Worm (Caenorhabditis elegans) whole organism, L4/young adult: ENCODE data around the gene F49H12.7.

ENCODE experiments used
- W03F9.2 ChIP-seq: fragments of 150-350 bp; optimal IDR thresholded peaks from 2 replicates; lab custom pipeline; 2014; ENCODE audit warnings: missing biosample characterization, missing genetic modification characterization
- dao-5 ChIP-seq: sonication (generic microtip); optimal IDR thresholded peaks from 2 replicates; lab custom pipeline; 2016; ENCODE audit warnings: missing genotype, missing genetic modification characterization, moderate library complexity, missing compliant biosample characterization
- him-1 ChIP-seq: sonication (generic microtip); optimal IDR thresholded peaks from 2 replicates; lab custom pipeline; 2016; ENCODE audit warnings: missing genotype, missing genetic modification reagents, missing genetic modification characterization, missing compliant biosample characterization

The F49H12.7 gene

DNA sequence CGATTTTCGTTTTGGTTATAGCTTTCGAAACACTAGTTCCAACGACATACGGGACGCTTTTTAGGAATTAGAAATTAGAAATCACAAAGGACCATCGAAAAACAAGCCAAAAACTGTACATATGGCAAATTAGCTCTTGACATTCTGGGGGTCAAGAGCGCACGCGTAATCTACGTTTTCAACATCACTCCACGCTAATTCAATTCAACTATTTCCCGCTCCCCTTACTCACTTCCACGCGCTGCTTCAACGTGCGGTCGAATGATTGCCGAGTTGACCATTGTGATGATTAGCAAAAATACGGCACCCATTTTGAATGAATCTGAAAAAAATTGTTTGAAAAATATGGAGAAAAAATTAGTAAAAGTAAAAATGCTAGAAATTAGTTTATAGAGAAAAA, 19.2 kb upstream of the F49H12.7 start:
- TF ChIP-seq dao-5 (tag; lab: Kevin White, UChicago) = no peak
- TF ChIP-seq him-1 (tag; lab: Kevin White, UChicago) = no peak
- TF ChIP-seq W03F9.2 (tag; lab: Kevin White, UChicago) = no peak

DNA sequence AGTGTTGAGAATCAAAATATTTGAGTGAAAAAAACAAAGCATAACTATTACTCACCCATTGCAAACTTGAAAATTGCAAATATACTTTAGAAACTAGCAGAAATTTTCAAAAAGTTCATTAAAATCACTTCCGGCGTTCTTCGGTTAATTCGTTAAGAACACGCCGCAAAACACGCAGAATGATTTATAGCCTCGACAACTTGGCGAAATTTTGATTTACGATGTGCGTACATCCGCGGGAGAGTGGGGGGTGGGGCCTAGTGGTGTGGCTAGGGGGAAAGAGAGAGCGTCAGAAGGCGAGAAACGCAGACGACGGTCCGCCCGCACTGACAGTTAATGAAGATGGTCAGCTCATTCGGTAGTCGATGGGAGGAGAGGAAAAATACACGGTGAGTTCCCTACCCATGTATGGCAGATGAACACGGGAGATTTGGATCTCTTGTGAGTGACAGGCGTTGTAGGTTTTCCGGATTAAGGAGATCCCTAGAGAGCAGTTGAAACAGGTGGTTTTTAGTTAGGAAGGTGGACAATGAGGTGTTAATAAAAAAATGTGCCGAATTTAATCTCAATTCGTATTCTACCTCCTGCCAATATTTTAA, 18.6 kb upstream of the F49H12.7 start, which contains the start of gene igcm-4:
igcm-4 (minus strand) TSS at position 237 of the 599 bp plus-strand sequence.
- no peak for TF ChIP-seq dao-5 (tag; lab: Kevin White, UChicago)
- no peak for TF ChIP-seq him-1 (tag; lab: Kevin White, UChicago)
- no peak for TF ChIP-seq W03F9.2 (tag; lab: Kevin White, UChicago)

DNA sequence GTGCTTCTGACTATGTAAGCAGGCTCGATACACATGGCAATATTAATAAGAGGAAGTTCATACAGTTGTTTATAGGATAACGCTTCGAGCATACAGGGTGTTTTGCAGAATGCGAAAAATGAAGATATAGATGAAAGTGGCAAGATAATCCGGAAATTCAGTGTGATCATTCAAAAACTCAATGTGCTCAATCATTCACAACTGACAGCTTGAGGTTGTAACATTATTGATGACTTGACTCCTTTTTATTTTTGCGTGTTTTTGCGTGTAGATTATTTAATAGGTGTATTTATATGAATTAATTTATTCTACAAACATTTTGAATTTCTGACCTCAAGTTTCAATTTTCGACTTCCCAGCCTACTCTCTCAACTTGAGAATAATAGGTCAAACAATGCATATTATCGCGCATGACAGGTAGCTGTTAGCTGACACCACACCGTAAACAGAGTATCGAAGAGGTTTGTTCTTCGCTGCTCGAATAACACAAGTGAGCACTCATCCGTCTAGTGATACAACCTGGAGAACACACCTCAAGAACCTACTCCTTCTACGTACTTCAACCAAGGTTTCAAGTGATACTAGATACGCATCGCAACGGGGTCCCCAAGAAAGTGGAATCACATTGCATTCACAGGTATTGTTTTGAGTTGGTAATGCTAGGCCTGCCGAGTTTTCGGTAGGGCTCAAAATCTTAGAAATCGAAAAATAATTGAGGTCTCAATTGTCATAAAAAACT, 17.5 kb upstream of the F49H12.7 start:
- no peak for TF ChIP-seq W03F9.2 (tag; lab: Kevin White, UChicago)
- no peak for TF ChIP-seq him-1 (tag; lab: Kevin White, UChicago)
- no peak for TF ChIP-seq dao-5 (tag; lab: Kevin White, UChicago)

DNA sequence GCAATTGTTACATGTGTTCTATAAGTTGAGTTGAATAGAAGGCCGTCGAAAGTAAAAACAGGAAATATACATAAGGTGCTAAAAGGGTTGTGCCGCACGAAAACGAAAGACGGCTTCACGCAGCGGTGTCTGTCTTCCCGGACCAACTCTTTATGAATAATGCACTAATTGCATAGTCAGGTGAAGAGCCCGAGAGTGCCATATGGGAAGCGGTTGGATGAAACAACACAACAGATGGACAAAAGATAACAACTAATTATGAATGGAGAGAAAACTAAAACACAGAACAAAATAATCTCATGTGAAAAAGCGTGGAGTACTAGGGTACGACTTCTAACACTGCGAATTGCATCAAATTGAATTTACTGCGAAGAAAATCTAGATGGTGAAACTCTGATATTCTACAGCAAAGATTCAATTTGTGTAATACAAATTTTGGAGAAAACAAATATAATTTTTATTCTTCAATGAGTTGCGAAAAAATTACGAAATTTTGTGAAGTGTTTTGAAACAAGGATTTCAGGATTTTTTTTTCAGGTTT, 15.9 kb upstream of the F49H12.7 start:
- no peak for TF ChIP-seq W03F9.2 (tag; lab: Kevin White, UChicago)
- no peak for TF ChIP-seq him-1 (tag; lab: Kevin White, UChicago)
- no peak for TF ChIP-seq dao-5 (tag; lab: Kevin White, UChicago)

DNA sequence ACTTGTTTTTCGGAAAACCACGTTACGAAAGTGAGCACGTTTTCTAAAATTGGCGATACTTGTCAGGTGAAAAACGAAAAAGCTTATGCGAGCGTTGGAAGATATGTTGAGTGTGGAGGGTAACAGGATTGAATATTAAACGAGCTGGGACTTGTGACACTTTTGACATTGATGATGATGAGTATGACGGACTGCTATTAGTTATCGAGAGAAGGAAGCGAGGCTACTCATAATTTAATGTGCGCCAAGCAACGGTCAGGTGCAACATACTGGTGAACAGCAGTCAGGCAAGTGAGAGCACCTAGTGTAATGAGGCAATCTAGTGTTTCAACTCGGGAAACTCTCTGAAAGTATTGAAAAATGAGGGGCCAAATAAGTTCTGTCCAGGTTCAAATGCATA, 14.6 kb upstream of the F49H12.7 start:
- TF ChIP-seq dao-5 (tag; lab: Kevin White, UChicago) (no peak), W03F9.2 (tag; lab: Kevin White, UChicago) (no peak), him-1 (tag; lab: Kevin White, UChicago) (no peak)

DNA sequence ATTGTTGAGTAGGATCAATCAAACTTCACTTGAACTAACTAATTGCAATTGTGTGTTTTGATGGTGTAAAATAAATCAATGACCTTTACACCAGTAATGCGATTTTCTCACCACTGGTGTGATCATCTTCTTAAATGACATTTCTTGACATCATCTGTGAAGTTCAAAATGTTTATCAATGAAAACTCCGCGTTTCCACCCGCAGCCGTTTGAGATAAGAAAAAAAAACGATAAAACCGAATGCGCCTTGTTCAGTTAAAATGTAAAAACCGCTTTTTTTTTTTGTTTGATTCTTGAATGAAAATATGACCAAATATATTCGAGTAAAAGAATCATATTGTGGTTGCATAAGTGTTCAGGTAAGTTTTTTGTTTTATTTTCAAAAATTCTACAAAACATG, 13.2 kb upstream of the F49H12.7 start, which contains the start of gene Y102A11A.1:
Y102A11A.1 (plus strand) TSS at position 223 of the 400 bp plus-strand sequence.
- TF ChIP-seq W03F9.2 (tag; lab: Kevin White, UChicago) (no peak), dao-5 (tag; lab: Kevin White, UChicago) (no peak), him-1 (tag; lab: Kevin White, UChicago) (no peak)

DNA sequence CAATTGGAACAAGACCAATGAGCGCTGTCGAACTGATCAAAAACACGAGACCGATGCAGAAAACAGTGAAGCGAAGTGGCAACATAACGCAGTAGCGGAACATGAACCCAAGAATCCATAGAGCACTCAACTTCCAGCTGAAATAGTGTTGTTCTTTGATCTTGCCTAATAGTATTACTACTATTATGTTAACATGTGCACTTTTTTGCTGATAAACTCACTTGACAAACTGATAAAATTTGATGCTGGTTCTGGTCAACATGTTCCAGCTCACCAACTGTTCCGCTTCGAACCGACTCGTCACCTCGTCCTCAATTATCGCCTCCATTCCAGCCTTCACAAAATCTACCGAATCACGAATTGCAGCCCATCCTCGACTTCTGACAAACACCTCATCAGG, 3.5 kb downstream of the F49H12.7 start:
- no peak for TF ChIP-seq dao-5 (tag; lab: Kevin White, UChicago)
- no peak for TF ChIP-seq W03F9.2 (tag; lab: Kevin White, UChicago)
- no peak for TF ChIP-seq him-1 (tag; lab: Kevin White, UChicago)

DNA sequence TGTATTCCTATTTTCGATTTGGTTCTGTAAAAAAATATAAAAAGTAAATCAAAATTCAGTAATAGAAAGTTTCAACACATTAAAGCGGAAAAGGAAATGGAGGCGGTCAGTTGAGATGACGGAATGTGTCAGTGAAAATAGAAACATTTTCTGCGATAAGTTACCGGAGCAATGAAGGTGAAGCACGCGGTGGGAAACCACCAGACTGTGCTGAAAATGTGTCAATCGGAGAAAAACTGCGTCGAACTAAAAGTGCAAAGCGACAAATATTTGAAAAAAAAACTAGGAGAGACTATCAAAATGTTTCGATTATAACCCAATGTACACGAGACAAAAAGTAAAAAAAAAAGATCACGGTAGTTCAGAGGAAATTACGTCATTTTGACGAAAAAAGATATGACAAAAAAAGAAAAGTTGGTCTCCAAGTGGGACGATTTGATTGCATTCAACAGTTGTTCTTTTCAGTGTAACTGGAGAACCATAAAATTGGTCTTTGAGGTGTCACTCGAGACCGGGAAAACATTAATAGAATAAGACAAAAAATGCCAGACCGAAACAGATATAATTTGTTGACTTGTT, 5.7 kb downstream of the F49H12.7 start, which contains the start of gene acl-4:
acl-4 (minus strand) TSS at position 27 of the 579 bp plus-strand sequence.
- TF ChIP-seq him-1 (tag; lab: Kevin White, UChicago) (no peak), dao-5 (tag; lab: Kevin White, UChicago) (no peak), W03F9.2 (tag; lab: Kevin White, UChicago) (no peak)

DNA sequence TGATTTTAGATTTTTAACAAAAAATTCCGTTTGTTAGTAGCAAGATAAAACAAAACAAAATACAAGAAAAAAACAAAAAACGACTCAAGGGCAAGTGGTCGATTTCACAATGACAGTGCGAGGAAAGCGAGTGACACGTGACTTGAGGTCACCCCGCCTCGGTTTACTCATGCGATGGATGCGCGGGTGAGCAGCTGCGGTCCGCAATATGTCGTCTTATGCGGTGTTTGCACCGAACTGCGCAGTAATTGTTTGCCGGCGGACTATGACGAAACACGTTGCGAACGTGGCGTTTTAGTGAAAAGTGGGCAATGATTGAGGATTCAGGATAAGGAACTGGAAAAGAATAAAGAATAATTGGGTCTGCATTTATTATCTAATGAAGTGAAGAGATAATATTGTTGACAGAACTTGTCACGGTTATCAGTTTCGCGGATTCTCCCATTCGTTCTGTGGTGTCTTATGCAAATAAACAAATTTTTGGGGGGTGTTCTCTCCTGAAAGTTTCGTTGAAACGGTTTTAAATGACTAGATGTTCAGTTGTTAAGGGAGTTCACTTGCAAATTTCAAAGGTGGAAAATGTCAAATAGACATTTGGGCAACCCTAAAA, 6.7 kb downstream of the F49H12.7 start:
- no peak for TF ChIP-seq W03F9.2 (tag; lab: Kevin White, UChicago)
- TF ChIP-seq dao-5 (tag; lab: Kevin White, UChicago) = no peak
- TF ChIP-seq him-1 (tag; lab: Kevin White, UChicago) = no peak

DNA sequence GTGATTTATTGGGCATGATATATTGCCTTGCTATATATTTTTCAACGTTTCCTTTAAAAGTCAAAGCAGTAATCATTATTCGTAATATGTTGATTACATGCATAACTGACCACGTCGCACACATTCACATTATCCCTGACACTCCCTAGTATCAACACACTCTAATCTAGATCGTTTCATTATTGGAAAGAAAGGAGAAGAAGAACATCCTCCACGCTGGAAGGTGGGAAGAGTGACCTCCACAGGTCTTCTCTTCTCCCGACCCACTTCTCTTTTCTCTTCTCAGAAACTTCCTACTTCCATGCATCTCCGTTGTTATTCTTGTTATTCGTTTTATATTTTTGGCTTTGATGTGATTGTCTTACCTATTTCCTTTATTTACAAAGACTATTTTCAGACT, 9.2 kb downstream of the F49H12.7 start, which contains the start of gene txdc-12.2:
txdc-12.2 (plus strand) TSS at position 396 of the 400 bp plus-strand sequence.
- TF ChIP-seq dao-5 (tag; lab: Kevin White, UChicago) = no peak
- TF ChIP-seq him-1 (tag; lab: Kevin White, UChicago) = no peak
- no peak for TF ChIP-seq W03F9.2 (tag; lab: Kevin White, UChicago)

DNA sequence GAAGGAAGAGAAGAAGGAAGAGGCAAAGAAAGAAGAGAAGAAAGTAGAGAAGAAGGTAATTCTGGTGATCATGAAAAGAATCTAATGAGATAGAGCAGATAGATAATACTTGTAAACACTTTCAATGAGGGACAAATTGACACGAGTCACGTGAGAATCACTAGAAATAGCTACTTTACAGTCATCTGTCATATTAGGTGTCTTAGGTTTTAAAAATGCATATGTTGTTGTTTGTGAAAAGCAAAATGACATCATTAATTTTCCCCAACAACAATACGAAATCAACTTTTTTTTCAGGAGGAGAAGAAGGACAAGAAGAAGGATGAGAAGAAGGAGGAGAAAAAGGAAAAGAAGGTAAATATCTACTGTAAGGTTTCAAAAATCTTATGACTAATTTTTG, 10.3 kb downstream of the F49H12.7 start:
- no peak for TF ChIP-seq him-1 (tag; lab: Kevin White, UChicago)
- no peak for TF ChIP-seq W03F9.2 (tag; lab: Kevin White, UChicago)
- no peak for TF ChIP-seq dao-5 (tag; lab: Kevin White, UChicago)

DNA sequence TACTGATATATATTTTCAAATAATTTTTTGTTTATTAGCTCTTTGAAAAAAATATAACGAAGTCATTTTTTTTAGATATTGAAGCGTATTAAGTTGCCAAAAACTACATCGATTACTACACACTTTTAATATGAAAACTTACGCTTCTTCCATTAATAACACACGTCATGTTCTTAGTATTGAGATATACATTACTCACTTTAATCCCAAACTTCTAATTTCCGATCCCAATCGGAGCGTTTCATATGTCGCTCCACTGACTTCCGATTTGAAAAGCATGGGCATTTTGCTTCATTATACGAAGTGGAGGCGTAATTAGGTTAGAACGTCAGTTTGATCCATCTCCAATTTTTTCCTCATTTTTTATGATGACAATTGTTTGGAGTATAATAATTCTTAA, 14.0 kb downstream of the F49H12.7 start:
- no peak for TF ChIP-seq dao-5 (tag; lab: Kevin White, UChicago)
- TF ChIP-seq him-1 (tag; lab: Kevin White, UChicago) = no peak
- TF ChIP-seq W03F9.2 (tag; lab: Kevin White, UChicago) = no peak
